Fruit fly (Drosophila melanogaster) whole organism: ENCODE results near the gene Nnp-1.

Experiments used
- Dll ChIP-seq: fragments of >200 bp; optimal IDR thresholded peaks from 2 replicates; lab custom pipeline; 2017
- psq ChIP-seq: fragments of >200 bp; optimal IDR thresholded peaks from 2 replicates; lab custom pipeline; 2017

DNA sequence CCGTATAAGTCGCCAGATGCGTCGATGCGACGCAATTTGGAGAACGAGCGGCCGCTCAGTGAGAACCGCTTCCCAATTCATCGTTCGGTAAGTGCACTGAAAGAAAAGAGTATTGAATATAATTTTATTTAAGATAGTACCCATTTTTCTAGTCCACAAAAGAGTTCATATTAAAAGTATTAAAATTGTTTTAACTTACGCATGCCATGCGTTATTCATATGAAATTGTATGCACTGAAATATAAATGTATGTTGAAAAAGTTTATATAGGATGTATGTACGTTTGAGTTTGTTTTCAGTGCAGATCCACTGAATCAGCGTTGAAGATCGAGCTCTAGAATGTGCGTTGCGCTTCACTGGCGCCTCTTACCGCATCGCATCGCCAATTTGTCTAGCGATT is 33.6 kb upstream of the Nnp-1 start:
- TF ChIP-seq Dll (lab: Kevin White, UChicago) (no peak), psq (lab: Kevin White, UChicago) (no peak)
